Fruit fly (Drosophila melanogaster) whole organism, wandering third instar larva: ENCODE data around the gene Eip63F-1.

Experiments
- CG32264 ChIP-seq: fragments of 200-800 bp; sonication (Bioruptor generic); optimal IDR thresholded peaks from 2 replicates; lab custom pipeline; 2016; ENCODE audit warnings: missing biosample characterization, missing genetic modification characterization
- Hnf4 ChIP-seq: fragments of 200-800 bp; sonication (Bioruptor generic); optimal IDR thresholded peaks from 2 replicates; lab custom pipeline; 2016; ENCODE audit warnings: missing biosample characterization, mild to moderate bottlenecking, missing genetic modification characterization
- Hr78 ChIP-seq: fragments of >200 bp; optimal IDR thresholded peaks from 2 replicates; lab custom pipeline; 2017; ENCODE audit warnings: missing biosample characterization, missing genetic modification characterization
- Jra ChIP-seq: sonication (Bioruptor generic); optimal IDR thresholded peaks from 2 replicates; lab custom pipeline; 2016; ENCODE audit warnings: missing biosample characterization, missing genetic modification characterization
- Myc ChIP-seq: fragments of >200 bp; optimal IDR thresholded peaks from 2 replicates; lab custom pipeline; 2017
- Sp1 ChIP-seq: fragments of 200-800 bp; sonication (Bioruptor generic); optimal IDR thresholded peaks from 3 replicates; lab custom pipeline; 2019; ENCODE audit warnings: missing biosample characterization, mild to moderate bottlenecking, missing genetic modification characterization, moderate library complexity
- Vsx2 ChIP-seq: fragments of 200-300, 225-300 bp; sonication (Bioruptor generic); optimal IDR thresholded peaks from 2 replicates; lab custom pipeline; 2018; ENCODE audit warnings: missing biosample characterization, missing genetic modification characterization; ENCODE audit not compliant: partially characterized antibody
- brk ChIP-seq: fragments of 200-800 bp; sonication (Bioruptor generic); optimal IDR thresholded peaks from 2 replicates; lab custom pipeline; 2016; ENCODE audit warnings: missing biosample characterization, mild to moderate bottlenecking, missing genetic modification characterization
- h ChIP-seq: fragments of 200-800 bp; sonication (Bioruptor generic); optimal IDR thresholded peaks from 3 replicates; lab custom pipeline; 2016; ENCODE audit warnings: missing biosample characterization, mild to moderate bottlenecking, missing genetic modification characterization
- pan ChIP-seq: fragments of >200 bp; optimal IDR thresholded peaks from 2 replicates; lab custom pipeline; 2017
- psq ChIP-seq: fragments of 200-800 bp; sonication (Bioruptor generic); optimal IDR thresholded peaks from 3 replicates; lab custom pipeline; 2017; ENCODE audit warnings: missing biosample characterization, mild to moderate bottlenecking, missing genetic modification characterization, moderate library complexity
- woc ChIP-seq: sonication (Bioruptor generic); optimal IDR thresholded peaks from 2 replicates; lab custom pipeline; 2016; ENCODE audit warnings: missing biosample characterization, mild to moderate bottlenecking, missing genetic modification characterization

dm6 chr3L:3940075-3940819 is 4.8 kb upstream of the Eip63F-1 start, which contains the start of gene CG12766:
- TF ChIP-seq Jra (GFP tag; lab: Kevin White, UChicago) = no peak
- TF ChIP-seq h (GFP tag; lab: Kevin White, UChicago) = no peak
- TF ChIP-seq pan = no peak
- TF ChIP-seq brk (GFP tag; lab: Kevin White, UChicago) = no peak
- TF ChIP-seq Sp1 (GFP tag; lab: Kevin White, UChicago) = no peak
- TF ChIP-seq Hnf4 (GFP tag; lab: Kevin White, UChicago) = no peak
- TF ChIP-seq Vsx2 (GFP tag; lab: Kevin White, UChicago) = no peak
- TF ChIP-seq CG32264 (GFP tag; lab: Kevin White, UChicago) = no peak
- no peak for TF ChIP-seq psq
- TF ChIP-seq Hr78 (GFP tag; lab: Kevin White, UChicago) = no peak
- no peak for TF ChIP-seq Myc
- no peak for TF ChIP-seq woc (GFP tag; lab: Kevin White, UChicago)
